Worm (Caenorhabditis elegans) whole organism, L4 larva: ENCODE data around the gene uda-1.

Experiments used
- D1046.2 ChIP-seq: fragments of 200-800 bp; sonication (Bioruptor generic); IDR thresholded peaks from 2 replicates; pipeline ENCODE4 v1.3.6; 2022; ENCODE audit warnings: missing genetic modification characterization, missing compliant biosample characterization
- F26F4.8 ChIP-seq: fragments of 200-800 bp; sonication (Bioruptor generic); conservative IDR thresholded peaks from 2 replicates; pipeline ENCODE4 v1.3.6; 2022; ENCODE audit warnings: missing genetic modification characterization, missing compliant biosample characterization
- Y105C5A.15 ChIP-seq: fragments of 200-800 bp; sonication (Bioruptor generic); IDR thresholded peaks from 2 replicates; pipeline ENCODE4 v1.3.6; 2022; ENCODE audit warnings: missing genetic modification characterization, missing compliant biosample characterization
- Y5F2A.4 ChIP-seq: fragments of 200-800 bp; sonication (Bioruptor generic); optimal IDR thresholded peaks from 2 replicates; lab custom pipeline; 2018; ENCODE audit warnings: mild to moderate bottlenecking, missing genetic modification characterization, missing compliant biosample characterization
- ZK337.2 ChIP-seq: fragments of 200-800 bp; sonication (Bioruptor generic); IDR thresholded peaks from 2 replicates; pipeline ENCODE4 v1.3.6; 2022; ENCODE audit warnings: missing genetic modification reagents, missing genetic modification characterization, missing compliant biosample characterization
- ZK546.5 ChIP-seq, 2 experiments: sonication (generic microtip); optimal IDR thresholded peaks; 2 replicates each; lab custom pipeline; 2017; ENCODE audit warnings: missing biosample characterization in 2 of 2, missing genetic modification characterization in 2 of 2
- aha-1 ChIP-seq: fragments of 150-350 bp; peaks from one replicate; lab custom pipeline; 2014; ENCODE audit warnings: missing biosample characterization, missing genetic modification characterization
- ceh-62 ChIP-seq: sonication (generic microtip); optimal IDR thresholded peaks from 2 replicates; lab custom pipeline; 2017; ENCODE audit warnings: missing biosample characterization, missing genetic modification characterization
- daf-16 ChIP-seq, 3 experiments: sonication (generic microtip); optimal IDR thresholded peaks; 2 replicates each; lab custom pipeline; 2016 to 2017; ENCODE audit warnings: missing genetic modification characterization in 3 of 3, missing genetic modification reagents in 3 of 3, mild to moderate bottlenecking in 2 of 3, missing compliant biosample characterization in 2 of 3, missing biosample characterization in 1 of 3, moderate library complexity in 1 of 3
- daf-19 ChIP-seq: fragments of 200-800 bp; sonication (Bioruptor generic); conservative IDR thresholded peaks from 2 replicates; pipeline ENCODE4 v1.3.6; 2022; ENCODE audit warnings: missing genetic modification characterization, missing compliant biosample characterization
- daf-8 ChIP-seq: fragments of 200-800 bp; sonication (Bioruptor generic); IDR thresholded peaks from 2 replicates; pipeline ENCODE4 v1.3.6; 2022; ENCODE audit warnings: missing genetic modification characterization, missing compliant biosample characterization
- dmd-6 ChIP-seq: fragments of 200-800 bp; sonication (Bioruptor generic); IDR thresholded peaks from 2 replicates; pipeline ENCODE4 v1.3.6; 2022; ENCODE audit warnings: missing genetic modification reagents, missing genetic modification characterization, missing compliant biosample characterization
- dpl-1 ChIP-seq: fragments of 150-350 bp; optimal IDR thresholded peaks from 2 replicates; lab custom pipeline; 2014; ENCODE audit warnings: missing biosample characterization, missing genetic modification reagents, missing genetic modification characterization
- duxl-1 ChIP-seq: sonication (generic microtip); optimal IDR thresholded peaks from 2 replicates; lab custom pipeline; 2016; ENCODE audit warnings: mild to moderate bottlenecking, missing genetic modification characterization, moderate library complexity, missing compliant biosample characterization; ENCODE audit not compliant: poor library complexity
- dve-1 ChIP-seq: sonication (generic microtip); optimal IDR thresholded peaks from 2 replicates; lab custom pipeline; 2017; ENCODE audit warnings: antibody characterized with exemption, mild to moderate bottlenecking, missing genetic modification characterization, missing compliant biosample characterization; ENCODE audit not compliant: insufficient read depth
- fkh-10 ChIP-seq: fragments of 150-350 bp; optimal IDR thresholded peaks from 2 replicates; lab custom pipeline; 2014; ENCODE audit warnings: missing biosample characterization, missing genetic modification reagents, missing genetic modification characterization
- hlh-11 ChIP-seq: fragments of 200-800 bp; sonication (Bioruptor generic); optimal IDR thresholded peaks from 2 replicates; lab custom pipeline; 2018; ENCODE audit warnings: mild to moderate bottlenecking, missing genetic modification characterization, missing compliant biosample characterization
- hlh-30 ChIP-seq: sonication (generic microtip); optimal IDR thresholded peaks from 2 replicates; lab custom pipeline; 2017; ENCODE audit warnings: antibody characterized with exemption, mild to moderate bottlenecking, missing genetic modification characterization, missing compliant biosample characterization; ENCODE audit not compliant: insufficient read depth
- hmg-1.1 ChIP-seq: fragments of 200-800 bp; sonication (Bioruptor generic); IDR thresholded peaks from 2 replicates; pipeline ENCODE4 v1.3.6; 2022; ENCODE audit warnings: missing genetic modification reagents, missing genetic modification characterization, missing compliant biosample characterization
- lim-7 ChIP-seq: fragments of 200-800 bp; sonication (Bioruptor generic); IDR thresholded peaks from 2 replicates; pipeline ENCODE4 v1.3.6; 2022; ENCODE audit warnings: missing genetic modification characterization, missing compliant biosample characterization
- lir-3 ChIP-seq: sonication (generic microtip); optimal IDR thresholded peaks from 2 replicates; lab custom pipeline; 2016; ENCODE audit warnings: mild to moderate bottlenecking, missing genetic modification characterization, missing compliant biosample characterization
- lsy-2 ChIP-seq, 2 experiments: fragments of 150-350 bp in 1 of 2; sonication (generic microtip) in 1 of 2; optimal IDR thresholded peaks; 2 replicates each; lab custom pipeline; 2014 to 2017; ENCODE audit warnings: missing biosample characterization in 2 of 2, missing genetic modification characterization in 2 of 2
- mdt-29 ChIP-seq: fragments of 200-800 bp; sonication (Bioruptor generic); IDR thresholded peaks from 2 replicates; pipeline ENCODE4 v1.3.6; 2022; ENCODE audit warnings: missing genetic modification reagents, missing genetic modification characterization, missing compliant biosample characterization
- mep-1 ChIP-seq: fragments of 150-350 bp; sonication (generic microtip); optimal IDR thresholded peaks from 3 replicates; lab custom pipeline; 2014; ENCODE audit warnings: missing biosample characterization, missing genetic modification characterization
- mxl-3 ChIP-seq: fragments of 200-800 bp; sonication (Bioruptor generic); optimal IDR thresholded peaks from 2 replicates; lab custom pipeline; 2018; ENCODE audit warnings: mild to moderate bottlenecking, missing genetic modification characterization, missing compliant biosample characterization
- nhr-102 ChIP-seq: sonication (generic microtip); optimal IDR thresholded peaks from 2 replicates; lab custom pipeline; 2016; ENCODE audit warnings: mild to moderate bottlenecking, missing genetic modification characterization, moderate library complexity, missing compliant biosample characterization
- nhr-11 ChIP-seq: fragments of 150-350 bp; optimal IDR thresholded peaks from 2 replicates; lab custom pipeline; 2014; ENCODE audit warnings: missing biosample characterization, missing genetic modification characterization
- nhr-25 ChIP-seq: sonication (generic microtip); optimal IDR thresholded peaks from 2 replicates; lab custom pipeline; 2017; ENCODE audit warnings: missing genetic modification characterization, mild to moderate bottlenecking, missing compliant biosample characterization, antibody characterized with exemption, moderate library complexity, borderline replicate concordance; ENCODE audit not compliant: insufficient read depth
- nhr-28 ChIP-seq: fragments of 150-350 bp; optimal IDR thresholded peaks from 2 replicates; lab custom pipeline; 2014; ENCODE audit warnings: missing biosample characterization, missing genetic modification characterization
- nhr-42 ChIP-seq: fragments of 200-800 bp; sonication (Bioruptor generic); IDR thresholded peaks from 2 replicates; pipeline ENCODE4 v1.3.6; 2022; ENCODE audit warnings: missing genetic modification characterization, missing compliant biosample characterization
- nhr-77 ChIP-seq: fragments of 150-350 bp; optimal IDR thresholded peaks from 2 replicates; lab custom pipeline; 2014; ENCODE audit warnings: missing biosample characterization, missing genetic modification characterization
- rbr-2 ChIP-seq: sonication (generic microtip); optimal IDR thresholded peaks from 2 replicates; lab custom pipeline; 2016; ENCODE audit warnings: missing genotype, missing genetic modification characterization, missing compliant biosample characterization
- sdz-12 ChIP-seq: fragments of 200-800 bp; sonication (Bioruptor generic); optimal IDR thresholded peaks from 2 replicates; lab custom pipeline; 2018; ENCODE audit warnings: mild to moderate bottlenecking, missing genetic modification characterization, missing compliant biosample characterization
- spr-3 ChIP-seq: fragments of 200-800 bp; sonication (Bioruptor generic); optimal IDR thresholded peaks from 2 replicates; lab custom pipeline; 2018; ENCODE audit warnings: mild to moderate bottlenecking, missing genetic modification characterization, missing compliant biosample characterization
- tra-1 ChIP-seq: fragments of 200-800 bp; sonication (Bioruptor generic); IDR thresholded peaks from 2 replicates; pipeline ENCODE4 v1.3.6; 2022; ENCODE audit warnings: missing genetic modification reagents, missing genetic modification characterization, missing compliant biosample characterization
- unc-62 ChIP-seq, 3 experiments: fragments of 150-350 bp in 1 of 3; sonication (generic microtip); optimal IDR thresholded peaks in 2 of 3; peaks in 1 of 3; 1 replicate in 1 of 3; 2 replicates in 2 of 3; lab custom pipeline; 2014 to 2017; ENCODE audit warnings: missing biosample characterization in 3 of 3, missing genetic modification characterization in 3 of 3, missing genetic modification reagents in 3 of 3, missing genotype in 1 of 3
- zag-1 ChIP-seq: fragments of 150-350 bp; optimal IDR thresholded peaks from 2 replicates; lab custom pipeline; 2014; ENCODE audit warnings: missing biosample characterization, missing genetic modification characterization
- ztf-7 ChIP-seq: fragments of 150-350 bp; optimal IDR thresholded peaks from 2 replicates; lab custom pipeline; 2014; ENCODE audit warnings: missing biosample characterization, missing genetic modification characterization

Gene uda-1

ce11 chrV:10004048-10004761, at the start of gene uda-1:
TSS of gene uda-1 (plus strand) at chrV:10004755.
- TF ChIP-seq dmd-6 (GFP tag; lab: Robert Waterston, UW) (peak; percentile 12; the same call in 1 of the 2 replicates), nhr-28 (tag; lab: Kevin White, UChicago) (peak; percentile 96), hlh-30 (tag; lab: Kevin White, UChicago) (peak; percentile 62)

DNA sequence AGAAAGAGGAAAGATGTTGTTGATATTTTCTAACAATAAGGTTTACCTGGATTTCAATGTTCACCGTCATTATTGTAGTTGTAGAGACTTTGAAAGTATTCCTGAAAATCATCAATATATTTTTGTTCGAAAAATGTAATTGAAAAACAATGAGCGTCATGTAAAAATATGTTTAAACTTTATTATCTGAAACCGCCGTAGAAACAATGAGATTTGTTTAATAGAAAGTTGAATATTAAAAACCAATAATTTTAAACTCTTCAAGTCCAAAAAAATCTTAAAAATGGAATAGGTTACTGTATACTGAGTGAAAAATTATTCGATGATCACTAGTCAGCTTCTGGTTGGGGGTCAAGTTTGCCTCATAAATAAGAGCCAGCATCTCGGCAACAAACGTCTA, 46.3 kb upstream of the uda-1 start, which contains the start of gene anmt-3:
TSS of gene anmt-3 (minus strand) at position 101 of the 400 bp plus-strand sequence.
- TF ChIP-seq F26F4.8, result no peak
- TF ChIP-seq tra-1, result no peak
- no peak for TF ChIP-seq mxl-3 (GFP tag; lab: Kevin White, UChicago)
- no peak for TF ChIP-seq ztf-7 (tag; lab: Kevin White, UChicago)
- TF ChIP-seq fkh-10 (GFP tag; lab: Kevin White, UChicago), result no peak
- no peak for TF ChIP-seq lsy-2 (tag; optimal IDR thresholded peaks at IDR 0.05; lab: Kevin White, UChicago)
- TF ChIP-seq mdt-29 (GFP tag; lab: Robert Waterston, UW), result no peak
- no peak for TF ChIP-seq lir-3 (tag; lab: Kevin White, UChicago)
- no peak for TF ChIP-seq spr-3 (GFP tag; lab: Kevin White, UChicago)
- no peak for TF ChIP-seq mep-1 (tag; lab: Kevin White, UChicago)
- TF ChIP-seq nhr-42 (GFP tag; lab: Robert Waterston, UW), result no peak
- TF ChIP-seq daf-19 (GFP tag; lab: Robert Waterston, UW), result no peak
- no peak for TF ChIP-seq zag-1 (tag; lab: Kevin White, UChicago)
- TF ChIP-seq ceh-62 (tag; lab: Kevin White, UChicago), result no peak
- TF ChIP-seq sdz-12 (GFP tag; lab: Kevin White, UChicago), result no peak
- no peak for TF ChIP-seq daf-16 (GFP tag; optimal IDR thresholded peaks at IDR 0.05; lab: Kevin White, UChicago)
- no peak for TF ChIP-seq daf-16 (tag; optimal IDR thresholded peaks at IDR 0.05; lab: Kevin White, UChicago)
- no peak for TF ChIP-seq nhr-102
- TF ChIP-seq, all 104 proteins: peak for 0

DNA sequence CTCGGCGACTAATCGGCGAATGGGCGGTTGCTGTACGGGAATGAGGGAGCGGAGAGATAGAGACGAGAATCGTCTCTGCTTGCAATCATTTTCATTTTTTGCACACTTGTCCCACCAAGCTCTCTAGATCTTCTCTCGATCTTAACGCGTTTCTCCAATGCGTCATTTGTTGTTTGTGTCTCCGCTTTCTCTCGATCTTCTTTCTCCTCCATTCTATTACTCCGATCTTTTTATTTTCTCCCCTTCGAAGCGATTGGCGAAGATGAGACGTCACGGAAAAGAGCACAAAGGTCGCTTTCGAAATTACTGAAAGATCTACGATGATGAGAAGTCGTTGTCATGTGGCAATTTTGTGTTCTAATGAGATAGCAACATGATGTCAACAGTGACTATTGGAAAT, 45.9 kb upstream of the uda-1 start:
- no peak for TF ChIP-seq nhr-77 (tag; lab: Kevin White, UChicago)
- no peak for TF ChIP-seq ZK337.2 (GFP tag; lab: Robert Waterston, UW)
- no peak for TF ChIP-seq nhr-42 (GFP tag; lab: Robert Waterston, UW)
- peak; percentile 21 for TF ChIP-seq aha-1 (tag; lab: Kevin White, UChicago)
- TF ChIP-seq hlh-11 (tag; lab: Kevin White, UChicago), result peak; percentile 58
- TF ChIP-seq ZK546.5 (tag; optimal IDR thresholded peaks at IDR 0.05; lab: Kevin White, UChicago), result no peak
- TF ChIP-seq nhr-25 (tag; lab: Kevin White, UChicago), result no peak
- TF ChIP-seq nhr-11 (tag; lab: Kevin White, UChicago), result peak; percentile 56
- TF ChIP-seq Y5F2A.4, result no peak
- no peak for TF ChIP-seq Y105C5A.15 (GFP tag; lab: Robert Waterston, UW)
- TF ChIP-seq daf-16 (GFP tag; optimal IDR thresholded peaks at IDR 0.05; lab: Kevin White, UChicago), result peak in 1 of 2 experiments; percentile 83
- no peak for TF ChIP-seq daf-16 (tag; optimal IDR thresholded peaks at IDR 0.05; lab: Kevin White, UChicago)
- no peak for TF ChIP-seq lim-7 (GFP tag; lab: Robert Waterston, UW)
- TF ChIP-seq rbr-2 (tag; lab: Kevin White, UChicago), result no peak
- TF ChIP-seq dve-1 (tag; lab: Kevin White, UChicago), result no peak
- TF ChIP-seq spr-3 (GFP tag; lab: Kevin White, UChicago), result no peak
- TF ChIP-seq unc-62 (GFP tag; optimal IDR thresholded peaks at IDR 0.05 in 1 of 2; lab: Kevin White, UChicago), result peak in 1 of 2 experiments; percentile 76
- no peak for TF ChIP-seq unc-62 (tag; optimal IDR thresholded peaks at IDR 0.05; lab: Kevin White, UChicago)
- no peak for TF ChIP-seq duxl-1
- no peak for TF ChIP-seq daf-8 (GFP tag; lab: Robert Waterston, UW)
- TF ChIP-seq dpl-1 (GFP tag; lab: Kevin White, UChicago), result no peak
- TF ChIP-seq D1046.2, result no peak
- no peak for TF ChIP-seq hmg-1.1 (GFP tag; lab: Robert Waterston, UW)
